In the genomic region with DNA sequence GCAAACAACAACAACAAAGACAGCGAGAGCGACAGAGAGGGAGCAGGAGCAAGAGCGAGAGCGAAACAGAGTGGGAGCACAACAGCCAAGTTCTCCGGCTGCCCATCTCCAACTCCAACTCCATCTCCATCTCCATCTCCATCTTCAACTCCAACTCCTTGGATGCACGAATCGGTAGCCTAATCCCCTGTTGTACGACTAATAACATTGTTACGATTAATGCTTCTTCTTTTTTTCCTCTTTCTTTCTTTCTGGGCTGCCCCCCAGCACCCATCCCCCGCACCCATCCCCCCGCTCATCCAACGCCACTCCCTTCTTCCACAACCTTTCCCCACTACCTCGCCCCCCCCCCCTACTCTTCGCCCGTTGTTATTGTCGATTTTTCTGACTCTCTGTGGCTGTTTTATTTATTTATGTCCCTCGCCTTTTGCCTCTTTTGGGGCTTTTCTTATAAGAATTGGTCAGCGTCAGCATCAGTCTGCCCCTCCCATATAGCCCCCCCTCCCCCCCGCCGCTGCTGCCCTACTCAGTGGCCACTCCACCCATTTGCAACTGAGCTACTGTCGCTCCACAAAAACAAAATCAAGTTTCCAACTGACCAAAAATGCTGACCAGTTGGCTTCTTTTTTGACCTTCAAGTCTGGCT, we compare ENCODE assay signal across 4 fruit fly cellular contexts.
TF ChIP-seq lines count a peak whose summit lies in the region.

No protein-coding gene starts in this region.

- TF ChIP-seq CTCF in whole organism, embryonic (GFP tag; optimal IDR thresholded peaks at IDR 0.05; lab: Kevin White, UChicago): no peak

TF ChIP-seq in whole organism, 6 proteins besides CTCF, POLR2A, EP300 and RAD21:
- TF ChIP-seq EcR (GFP tag; optimal IDR thresholded peaks at IDR 0.05; lab: Kevin White, UChicago) (no peak), Dll (optimal IDR thresholded peaks at IDR 0.05; lab: Kevin White, UChicago) (peak; percentile 57)

TF ChIP-seq in whole organism, embryonic, 481 proteins besides CTCF, POLR2A, EP300 and RAD21 (continues in another document):
- TF ChIP-seq dmrt99B (tag; optimal IDR thresholded peaks at IDR 0.05; lab: Kevin White, UChicago) (no peak), CG31224 (GFP tag; IDR thresholded peaks at IDR 0.05; lab: Robert Waterston, UW) (no peak), CG4820 (GFP tag; optimal IDR thresholded peaks at IDR 0.05; lab: Kevin White, UChicago) (no peak), her (GFP tag; optimal IDR thresholded peaks at IDR 0.05; lab: Kevin White, UChicago) (no peak), CG5245 (GFP tag; optimal IDR thresholded peaks at IDR 0.05; lab: Kevin White, UChicago) (no peak), CG1529 (GFP tag; optimal IDR thresholded peaks at IDR 0.05; lab: Kevin White, UChicago) (no peak), CG18011 (GFP tag; optimal IDR thresholded peaks at IDR 0.05; lab: Kevin White, UChicago) (no peak), crol (GFP tag; IDR thresholded peaks at IDR 0.05; lab: Robert Waterston, UW) (peak; percentile 98), bbx (GFP tag; IDR thresholded peaks at IDR 0.05; lab: Robert Waterston, UW; ENCODE audit: partially characterized antibody) (no peak), abd-A (tag; optimal IDR thresholded peaks at IDR 0.05; lab: Kevin White, UChicago) (peak; percentile 81), Sry-β (GFP tag; optimal IDR thresholded peaks at IDR 0.05; lab: Kevin White, UChicago) (peak; percentile 79), CG17328 (GFP tag; IDR thresholded peaks at IDR 0.05; lab: Robert Waterston, UW) (no peak), CG9609 (GFP tag; optimal IDR thresholded peaks at IDR 0.05; lab: Kevin White, UChicago) (no peak), Xbp1 (GFP tag; optimal IDR thresholded peaks at IDR 0.05; lab: Kevin White, UChicago) (no peak), hkb (optimal IDR thresholded peaks at IDR 0.05; lab: Kevin White, UChicago) (no peak), hkb (GFP tag; IDR thresholded peaks at IDR 0.05; lab: Robert Waterston, UW) (no peak), Nf-YB (GFP tag; optimal IDR thresholded peaks at IDR 0.05; lab: Kevin White, UChicago) (peak; percentile 45), CG6689 (GFP tag; IDR thresholded peaks at IDR 0.05; lab: Robert Waterston, UW) (no peak), p53 (GFP tag; optimal IDR thresholded peaks at IDR 0.05; lab: Kevin White, UChicago) (no peak), Trl (optimal IDR thresholded peaks at IDR 0.05; lab: Kevin White, UChicago) (peak in 1 of 2 experiments; percentile 20), Trl (GFP tag; optimal IDR thresholded peaks at IDR 0.05; lab: Kevin White, UChicago) (no peak), CG9797 (GFP tag; optimal IDR thresholded peaks at IDR 0.05; lab: Kevin White, UChicago) (no peak), pros (GFP tag; optimal IDR thresholded peaks at IDR 0.05; lab: Kevin White, UChicago) (peak; percentile 3), Nf-YC (tag; optimal IDR thresholded peaks at IDR 0.05; lab: Kevin White, UChicago) (peak; percentile 43), bigmax (GFP tag; optimal IDR thresholded peaks at IDR 0.05; lab: Kevin White, UChicago) (no peak), ac (GFP tag; optimal IDR thresholded peaks at IDR 0.05; lab: Kevin White, UChicago) (no peak), CG1832 (GFP tag; optimal IDR thresholded peaks at IDR 0.05; lab: Kevin White, UChicago) (peak; percentile 43), z (GFP tag; IDR thresholded peaks at IDR 0.05; lab: Robert Waterston, UW) (no peak)

TF ChIP-seq in whole organism, prepupa, 60 proteins besides CTCF, POLR2A, EP300 and RAD21:
- TF ChIP-seq CG32006 (GFP tag; optimal IDR thresholded peaks at IDR 0.05; lab: Kevin White, UChicago) (no peak), CG3919 (GFP tag; optimal IDR thresholded peaks at IDR 0.05; lab: Kevin White, UChicago) (no peak), dsx (GFP tag; optimal IDR thresholded peaks at IDR 0.05; lab: Kevin White, UChicago; ENCODE audit: poor library complexity, severe bottlenecking) (peak; percentile 54)
TF ChIP-seq in whole organism, prepupa: peak in this region for 1.

TF ChIP-seq in whole organism, wandering third instar larva, 38 proteins besides CTCF, POLR2A, EP300 and RAD21:
- TF ChIP-seq ey (GFP tag; optimal IDR thresholded peaks at IDR 0.05; lab: Kevin White, UChicago) (no peak), lola (GFP tag; optimal IDR thresholded peaks at IDR 0.05; lab: Kevin White, UChicago) (no peak), jim (GFP tag; optimal IDR thresholded peaks at IDR 0.05; lab: Kevin White, UChicago) (peak; percentile 29), CG32264 (GFP tag; optimal IDR thresholded peaks at IDR 0.05; lab: Kevin White, UChicago) (no peak), psq (GFP tag; optimal IDR thresholded peaks at IDR 0.05; lab: Kevin White, UChicago) (peak; percentile 70)
